Worm (Caenorhabditis elegans) whole organism, L4 larva: Measurements from ENCODE around the gene C49C3.21.

Experiments used
- aha-1 ChIP-seq: fragments of 150-350 bp; peaks from one replicate; lab custom pipeline; 2014; ENCODE audit warnings: missing biosample characterization, missing genetic modification characterization
- egl-43 ChIP-seq: fragments of 200-800 bp; sonication (Bioruptor generic); IDR thresholded peaks from 2 replicates; pipeline ENCODE4 v1.3.6; 2022; ENCODE audit warnings: missing genetic modification reagents, missing genetic modification characterization, missing compliant biosample characterization
- lin-13 ChIP-seq: fragments of 150-350 bp; optimal IDR thresholded peaks from 2 replicates; lab custom pipeline; 2014; ENCODE audit warnings: missing biosample characterization, missing genetic modification reagents, missing genetic modification characterization
- lin-39 ChIP-seq: fragments of 150-350 bp; optimal IDR thresholded peaks from 2 replicates; lab custom pipeline; 2014; ENCODE audit warnings: missing biosample characterization, missing genetic modification reagents, missing genetic modification characterization
- nhr-10 ChIP-seq: fragments of 150-350 bp; optimal IDR thresholded peaks from 2 replicates; lab custom pipeline; 2014; ENCODE audit warnings: missing biosample characterization, missing genetic modification characterization
- spr-3 ChIP-seq: fragments of 200-800 bp; sonication (Bioruptor generic); optimal IDR thresholded peaks from 2 replicates; lab custom pipeline; 2018; ENCODE audit warnings: mild to moderate bottlenecking, missing genetic modification characterization, missing compliant biosample characterization
- unc-130 ChIP-seq: sonication (generic microtip); optimal IDR thresholded peaks from 2 replicates; lab custom pipeline; 2016; ENCODE audit warnings: missing genetic modification reagents, missing genetic modification characterization, missing compliant biosample characterization
- zfp-3 ChIP-seq: fragments of 200-800 bp; sonication (Bioruptor generic); conservative IDR thresholded peaks from 2 replicates; pipeline ENCODE4 v1.3.6; 2022; ENCODE audit warnings: missing genetic modification reagents, missing genetic modification characterization, missing compliant biosample characterization

- TF ChIP-seq zfp-3 (GFP tag; lab: Robert Waterston, UW) (no peak), egl-43 (GFP tag; lab: Robert Waterston, UW) (no peak), lin-39 (tag; lab: Kevin White, UChicago) (no peak), lin-13 (GFP tag; lab: Kevin White, UChicago) (no peak), unc-130 (GFP tag; lab: Kevin White, UChicago) (no peak), spr-3 (GFP tag; lab: Kevin White, UChicago) (no peak), nhr-10 (no peak), aha-1 (tag; lab: Kevin White, UChicago) (no peak)
Observed at ce11 chrIV:17328834-17329233, 13.9 kb upstream of the C49C3.21 start, which contains the start of gene ceh-88.
